Fruit fly (Drosophila melanogaster) whole organism, embryonic: ENCODE measurements around the gene CG42471.

ENCODE experiments used
- Adf1 ChIP-seq: fragments of 200-800 bp; sonication (Bioruptor generic); IDR thresholded peaks from 2 replicates; pipeline ENCODE4 v1.3.6; 2022; ENCODE audit warnings: missing biosample characterization, missing genetic modification characterization
- CG11085 ChIP-seq: fragments of 200-800 bp; sonication (Bioruptor generic); IDR thresholded peaks from 2 replicates; pipeline ENCODE4 v1.3.6; 2022; ENCODE audit warnings: missing biosample characterization, missing genetic modification characterization
- CG11398 ChIP-seq: fragments of 200-800 bp; sonication (Bioruptor generic); optimal IDR thresholded peaks from 2 replicates; lab custom pipeline; 2016; ENCODE audit warnings: missing biosample characterization, missing genetic modification characterization
- CG11456 ChIP-seq: fragments of 200-800 bp; sonication (Bioruptor generic); IDR thresholded peaks from 3 replicates; pipeline ENCODE4 v1.3.6; 2022; ENCODE audit warnings: missing biosample characterization, missing genetic modification characterization
- CG1233 ChIP-seq: fragments of 200-800 bp; sonication (Bioruptor generic); optimal IDR thresholded peaks from 4 replicates; lab custom pipeline; 2018; ENCODE audit warnings: missing biosample characterization, mild to moderate bottlenecking, missing genetic modification characterization
- CG13123 ChIP-seq: fragments of 200-800 bp; sonication (Bioruptor generic); optimal IDR thresholded peaks from 2 replicates; lab custom pipeline; 2016; ENCODE audit warnings: missing biosample characterization, missing genetic modification characterization
- CG13424 ChIP-seq: fragments of 200-800 bp; sonication (Bioruptor generic); optimal IDR thresholded peaks from 2 replicates; lab custom pipeline; 2019; ENCODE audit warnings: missing biosample characterization, mild to moderate bottlenecking, missing genetic modification characterization, moderate library complexity
- CG17802 ChIP-seq: fragments of 200-800 bp; sonication (Bioruptor generic); optimal IDR thresholded peaks from 2 replicates; lab custom pipeline; 2018; ENCODE audit warnings: missing biosample characterization, mild to moderate bottlenecking, missing genetic modification characterization, moderate library complexity
- CG2199 ChIP-seq: fragments of 200-800 bp; sonication (Bioruptor generic); IDR thresholded peaks from 3 replicates; pipeline ENCODE4 v1.3.6; 2022; ENCODE audit warnings: missing biosample characterization, missing genetic modification characterization
- CG2712 ChIP-seq: fragments of 200-800 bp; optimal IDR thresholded peaks from 3 replicates; lab custom pipeline; 2019; ENCODE audit warnings: missing biosample characterization, mild to moderate bottlenecking, missing genetic modification characterization, moderate library complexity
- CG2875 ChIP-seq: fragments of 200-800 bp; sonication (Bioruptor generic); optimal IDR thresholded peaks from 2 replicates; lab custom pipeline; 2017; ENCODE audit warnings: missing biosample characterization, mild to moderate bottlenecking, missing genetic modification characterization, missing genetic modification reagents
- CG31441 ChIP-seq: fragments of 200-800 bp; sonication (Bioruptor generic); IDR thresholded peaks from 2 replicates; pipeline ENCODE4 v1.3.6; 2022; ENCODE audit warnings: missing biosample characterization, missing genetic modification characterization
- CG33213 ChIP-seq: fragments of 200-800 bp; sonication (Bioruptor generic); optimal IDR thresholded peaks from 3 replicates; lab custom pipeline; 2016; ENCODE audit warnings: missing biosample characterization, missing genetic modification characterization
- CG34376 ChIP-seq: fragments of 200-800 bp; sonication (Bioruptor generic); optimal IDR thresholded peaks from 2 replicates; lab custom pipeline; 2018; ENCODE audit warnings: missing biosample characterization, mild to moderate bottlenecking, missing genetic modification characterization
- CG6654 ChIP-seq: fragments of 200-800 bp; sonication (Bioruptor generic); optimal IDR thresholded peaks from 2 replicates; lab custom pipeline; 2017; ENCODE audit warnings: missing biosample characterization, mild to moderate bottlenecking, missing genetic modification characterization
- CG7271 ChIP-seq: fragments of 200-800 bp; sonication (Bioruptor generic); optimal IDR thresholded peaks from 2 replicates; lab custom pipeline; 2018; ENCODE audit warnings: missing biosample characterization, mild to moderate bottlenecking, missing genetic modification characterization, moderate library complexity
- CG8089 ChIP-seq: fragments of 200-800 bp; sonication (Bioruptor generic); optimal IDR thresholded peaks from 3 replicates; lab custom pipeline; 2016; ENCODE audit warnings: missing biosample characterization, missing genetic modification characterization
- CG8924 ChIP-seq: fragments of 200-800 bp; optimal IDR thresholded peaks from 3 replicates; lab custom pipeline; 2019; ENCODE audit warnings: missing biosample characterization, mild to moderate bottlenecking, missing genetic modification characterization, moderate library complexity
- CG8944 ChIP-seq: fragments of 200-800 bp; sonication (Bioruptor generic); optimal IDR thresholded peaks from 3 replicates; lab custom pipeline; 2016; ENCODE audit warnings: missing biosample characterization, missing genetic modification characterization
- CrebB ChIP-seq: fragments of 200-800 bp; sonication (Bioruptor generic); optimal IDR thresholded peaks from 3 replicates; lab custom pipeline; 2018; ENCODE audit warnings: missing biosample characterization, mild to moderate bottlenecking, missing genetic modification characterization
- Dip3 ChIP-seq: fragments of 200-800 bp; sonication (Bioruptor generic); optimal IDR thresholded peaks from 3 replicates; lab custom pipeline; 2016; ENCODE audit warnings: missing biosample characterization, missing genetic modification characterization
- HHEX ChIP-seq: fragments of 200-800 bp; sonication (Bioruptor generic); optimal IDR thresholded peaks from 3 replicates; lab custom pipeline; 2017; ENCODE audit warnings: missing biosample characterization, mild to moderate bottlenecking, missing genetic modification characterization, missing genetic modification reagents
- Hr51 ChIP-seq, 2 experiments: fragments of 200-800 bp; sonication (Bioruptor generic); optimal IDR thresholded peaks; 2 replicates in 1 of 2; 3 replicates in 1 of 2; lab custom pipeline; 2016 to 2018; ENCODE audit warnings: missing biosample characterization in 2 of 2, missing genetic modification characterization in 2 of 2, mild to moderate bottlenecking in 1 of 2, moderate library complexity in 1 of 2
- Kr ChIP-seq: fragments of 200-800 bp; sonication (Bioruptor generic); optimal IDR thresholded peaks from 2 replicates; lab custom pipeline; 2017; ENCODE audit warnings: missing biosample characterization, mild to moderate bottlenecking, missing genetic modification characterization
- MBD-R2 ChIP-seq: fragments of 200-800 bp; sonication (Bioruptor generic); IDR thresholded peaks from 2 replicates; pipeline ENCODE4 v1.3.6; 2022; ENCODE audit warnings: missing biosample characterization, missing genetic modification characterization
- NC2α ChIP-seq: fragments of 200-800 bp; sonication (Bioruptor generic); optimal IDR thresholded peaks from 2 replicates; lab custom pipeline; 2016; ENCODE audit warnings: missing biosample characterization, missing genetic modification characterization
- NFAT ChIP-seq: fragments of 200-800 bp; sonication (Bioruptor generic); IDR thresholded peaks from 2 replicates; pipeline ENCODE4 v1.3.6; 2022; ENCODE audit warnings: missing biosample characterization, missing genetic modification characterization
- Neu2 ChIP-seq: fragments of 200-800 bp; sonication (Bioruptor generic); optimal IDR thresholded peaks from 3 replicates; lab custom pipeline; 2016; ENCODE audit warnings: missing biosample characterization, missing genetic modification characterization, borderline replicate concordance
- Oli ChIP-seq: fragments of 200-800 bp; sonication (Bioruptor generic); optimal IDR thresholded peaks from 2 replicates; lab custom pipeline; 2018; ENCODE audit warnings: missing biosample characterization, mild to moderate bottlenecking, missing genetic modification characterization, moderate library complexity
- Pdp1 ChIP-seq, 2 experiments: fragments of 200-800 bp; sonication (Bioruptor generic); optimal IDR thresholded peaks; 3 replicates each; lab custom pipeline; 2016; ENCODE audit warnings: missing biosample characterization in 2 of 2, missing genetic modification characterization in 2 of 2, mild to moderate bottlenecking in 1 of 2, moderate library complexity in 1 of 2
- Sox100B ChIP-seq: fragments of 200-800 bp; sonication (Bioruptor generic); optimal IDR thresholded peaks from 3 replicates; lab custom pipeline; 2018; ENCODE audit warnings: missing biosample characterization, mild to moderate bottlenecking, missing genetic modification characterization
- Sry-β ChIP-seq: fragments of 200-800 bp; sonication (Bioruptor generic); optimal IDR thresholded peaks from 2 replicates; lab custom pipeline; 2018; ENCODE audit warnings: missing biosample characterization, mild to moderate bottlenecking, missing genetic modification characterization, moderate library complexity
- Sry-δ ChIP-seq: fragments of 200-800 bp; sonication (Bioruptor generic); optimal IDR thresholded peaks from 2 replicates; lab custom pipeline; 2016; ENCODE audit warnings: missing biosample characterization, missing genetic modification characterization
- Vsx1 ChIP-seq: fragments of 200-800 bp; sonication (Bioruptor generic); optimal IDR thresholded peaks from 2 replicates; lab custom pipeline; 2017; ENCODE audit warnings: missing biosample characterization, mild to moderate bottlenecking, missing genetic modification characterization, missing genetic modification reagents
- ac ChIP-seq: fragments of 200-800 bp; sonication (Bioruptor generic); optimal IDR thresholded peaks from 3 replicates; lab custom pipeline; 2017; ENCODE audit warnings: missing biosample characterization, mild to moderate bottlenecking, missing genetic modification characterization
- ap ChIP-seq: fragments of 200-800 bp; sonication (Bioruptor generic); IDR thresholded peaks from 2 replicates; pipeline ENCODE4 v1.3.6; 2022; ENCODE audit warnings: missing biosample characterization, missing genetic modification characterization
- bsh ChIP-seq, 2 experiments: fragments of 200-800 bp; sonication (Bioruptor generic); optimal IDR thresholded peaks; 2 replicates each; lab custom pipeline; 2017 to 2018; ENCODE audit warnings: mild to moderate bottlenecking in 2 of 2, missing biosample characterization in 2 of 2, missing genetic modification characterization in 2 of 2, moderate library complexity in 1 of 2
- chinmo ChIP-seq: fragments of 200-800 bp; sonication (Bioruptor generic); IDR thresholded peaks from 4 replicates; pipeline ENCODE4 v1.3.6; 2022; ENCODE audit warnings: missing biosample characterization, missing genetic modification characterization; ENCODE audit not compliant: partially characterized antibody
- ci ChIP-seq: fragments of 200-800 bp; sonication (Bioruptor generic); IDR thresholded peaks from 3 replicates; pipeline ENCODE4 v1.3.6; 2022; ENCODE audit warnings: missing biosample characterization, missing genetic modification characterization
- cwo ChIP-seq: fragments of 200-800 bp; sonication (Bioruptor generic); optimal IDR thresholded peaks from 3 replicates; lab custom pipeline; 2017; ENCODE audit warnings: missing biosample characterization, missing genetic modification characterization, mild to moderate bottlenecking, moderate library complexity, missing genetic modification reagents
- dan ChIP-seq: fragments of 200-800 bp; sonication (Bioruptor generic); IDR thresholded peaks from 2 replicates; pipeline ENCODE4 v1.3.6; 2022; ENCODE audit warnings: missing biosample characterization, missing genetic modification characterization
- exex ChIP-seq: fragments of 200-800 bp; sonication (Bioruptor generic); optimal IDR thresholded peaks from 4 replicates; lab custom pipeline; 2018; ENCODE audit warnings: missing biosample characterization, mild to moderate bottlenecking, missing genetic modification characterization, moderate library complexity
- fd102C ChIP-seq: fragments of 200-800 bp; sonication (Bioruptor generic); optimal IDR thresholded peaks from 2 replicates; lab custom pipeline; 2018; ENCODE audit warnings: missing biosample characterization, mild to moderate bottlenecking, missing genetic modification characterization, moderate library complexity
- fd64A ChIP-seq: fragments of 200-800 bp; sonication (Bioruptor generic); optimal IDR thresholded peaks from 3 replicates; lab custom pipeline; 2018; ENCODE audit warnings: missing biosample characterization, mild to moderate bottlenecking, missing genetic modification characterization
- gro ChIP-seq: fragments of 200-800 bp; sonication (Bioruptor generic); optimal IDR thresholded peaks from 2 replicates; lab custom pipeline; 2016; ENCODE audit warnings: missing biosample characterization, missing genetic modification characterization
- kah ChIP-seq: fragments of 200-800 bp; sonication (Bioruptor generic); optimal IDR thresholded peaks from 2 replicates; lab custom pipeline; 2018; ENCODE audit warnings: missing biosample characterization, mild to moderate bottlenecking, missing genetic modification characterization
- lola ChIP-seq, 3 experiments: fragments of >200 bp in 2 of 3; fragments of 200-800 bp in 1 of 3; sonication (Bioruptor generic) in 1 of 3; optimal IDR thresholded peaks; 2 replicates each; lab custom pipeline; 2017 to 2019; ENCODE audit warnings: missing biosample characterization in 3 of 3, missing genetic modification characterization in 3 of 3, mild to moderate bottlenecking in 1 of 3, moderate library complexity in 1 of 3
- pb ChIP-seq: fragments of 200-800 bp; sonication (Bioruptor generic); optimal IDR thresholded peaks from 3 replicates; lab custom pipeline; 2016; ENCODE audit warnings: missing biosample characterization, missing genetic modification characterization
- row ChIP-seq: fragments of 200-800 bp; sonication (Bioruptor generic); IDR thresholded peaks from 3 replicates; pipeline ENCODE4 v1.3.6; 2022; ENCODE audit warnings: missing biosample characterization, missing genetic modification characterization
- sd ChIP-seq: fragments of 200-800 bp; sonication (Bioruptor generic); optimal IDR thresholded peaks from 3 replicates; lab custom pipeline; 2018; ENCODE audit warnings: missing biosample characterization, mild to moderate bottlenecking, missing genetic modification characterization, moderate library complexity
- sim ChIP-seq: fragments of 200-800 bp; sonication (Bioruptor generic); IDR thresholded peaks from 2 replicates; pipeline ENCODE4 v1.3.6; 2022; ENCODE audit warnings: missing biosample characterization, missing genetic modification characterization

Gene CG42471

DNA sequence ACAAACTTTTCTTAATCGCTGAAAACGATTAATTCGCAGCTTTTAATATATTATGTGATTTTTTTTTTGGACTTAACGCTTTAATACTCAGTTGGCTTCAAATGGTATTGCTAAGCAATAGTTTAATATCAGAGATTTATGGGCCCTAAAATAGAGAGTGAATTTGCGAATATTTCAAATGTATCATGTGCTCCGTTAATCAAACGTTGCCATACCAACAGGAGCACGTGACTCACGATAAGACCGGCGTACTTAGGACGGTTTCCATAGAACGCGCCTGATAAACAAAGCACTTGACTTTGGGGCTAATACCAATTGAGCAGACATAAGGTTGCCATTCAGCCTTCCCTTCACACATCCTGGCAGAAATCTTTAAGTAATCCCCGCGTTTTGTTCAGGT lies 16.2 kb downstream of the CG42471 start:
- no peak for TF ChIP-seq CG8089 (GFP tag; lab: Kevin White, UChicago)
- TF ChIP-seq chinmo: no peak
- no peak for TF ChIP-seq gro (GFP tag; lab: Kevin White, UChicago)
- peak; percentile 81 for TF ChIP-seq cwo
- TF ChIP-seq sd (tag; lab: Kevin White, UChicago): peak; percentile 15
- TF ChIP-seq row (GFP tag; lab: Robert Waterston, UW): no peak
- no peak for TF ChIP-seq MBD-R2
- TF ChIP-seq CG34376 (GFP tag; lab: Kevin White, UChicago): peak; percentile 17
- TF ChIP-seq dan (GFP tag; lab: Robert Waterston, UW): no peak
- no peak for TF ChIP-seq Adf1 (GFP tag; lab: Robert Waterston, UW)
- no peak for TF ChIP-seq CG17802
- no peak for TF ChIP-seq bsh (GFP tag; optimal IDR thresholded peaks at IDR 0.05; lab: Kevin White, UChicago)
- no peak for TF ChIP-seq lola (GFP tag; optimal IDR thresholded peaks at IDR 0.05; lab: Kevin White, UChicago)
- no peak for TF ChIP-seq CG8944 (GFP tag; lab: Kevin White, UChicago)
- no peak for TF ChIP-seq fd102C (GFP tag; lab: Kevin White, UChicago)
- TF ChIP-seq CG2875: no peak
- peak; percentile 67 for TF ChIP-seq exex (tag; lab: Kevin White, UChicago)
- no peak for TF ChIP-seq CG2199
- no peak for TF ChIP-seq Sry-δ
- no peak for TF ChIP-seq Dip3
- TF ChIP-seq CG6654 (GFP tag; lab: Kevin White, UChicago): no peak
- TF ChIP-seq CG11398: no peak
- TF ChIP-seq, all 482 proteins: peak for 4

DNA sequence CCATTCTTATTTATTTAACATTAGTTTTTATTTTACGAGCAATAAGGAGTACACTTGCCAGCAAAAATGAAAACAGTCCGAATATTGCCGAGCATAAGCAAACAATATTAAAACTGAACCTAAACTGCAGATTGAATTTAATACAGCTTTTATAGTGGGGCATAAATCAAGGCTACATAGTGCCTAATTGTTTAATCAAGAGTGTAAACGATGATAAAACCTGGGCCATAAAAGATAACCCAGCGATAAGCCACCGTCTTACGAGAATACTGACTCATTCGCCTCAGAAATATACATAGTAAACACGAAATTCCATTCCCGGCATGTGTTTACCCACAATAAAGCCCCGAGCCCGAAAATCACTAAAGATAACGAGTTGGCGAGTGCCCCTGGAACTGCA lies 17.8 kb downstream of the CG42471 start:
- peak; percentile 18 for TF ChIP-seq CG13424 (tag; lab: Kevin White, UChicago)
- TF ChIP-seq CrebB (tag; lab: Kevin White, UChicago): peak; percentile 57
- no peak for TF ChIP-seq pb (GFP tag; lab: Kevin White, UChicago)
- peak; percentile 32 for TF ChIP-seq CG2712
- no peak for TF ChIP-seq CG8944 (GFP tag; lab: Kevin White, UChicago)
- no peak for TF ChIP-seq NC2α (GFP tag; lab: Kevin White, UChicago)
- no peak for TF ChIP-seq Kr (GFP tag; lab: Kevin White, UChicago)
- no peak for TF ChIP-seq Neu2 (GFP tag; lab: Kevin White, UChicago)
- peak in 1 of 2 experiments; percentile 53 for TF ChIP-seq Hr51 (GFP tag; optimal IDR thresholded peaks at IDR 0.05; lab: Kevin White, UChicago)
- peak in 1 of 2 experiments; percentile 21 for TF ChIP-seq Pdp1 (GFP tag; optimal IDR thresholded peaks at IDR 0.05; lab: Kevin White, UChicago)
- no peak for TF ChIP-seq fd64A (GFP tag; lab: Kevin White, UChicago)
- TF ChIP-seq CG11085: no peak
- TF ChIP-seq HHEX: peak; percentile 38
- no peak for TF ChIP-seq CG11456 (GFP tag; lab: Robert Waterston, UW)
- TF ChIP-seq CG31441 (GFP tag; lab: Robert Waterston, UW): 0 out of 2 replicates have a peak, but pooled peaks have one; percentile 29
- TF ChIP-seq CG8924 (tag; lab: Kevin White, UChicago): peak; percentile 12
- TF ChIP-seq ap (GFP tag; lab: Robert Waterston, UW): no peak
- TF ChIP-seq ac (GFP tag; lab: Kevin White, UChicago): no peak
- TF ChIP-seq CG1233 (GFP tag; lab: Kevin White, UChicago): peak; percentile 20
- no peak for TF ChIP-seq sim (GFP tag; lab: Robert Waterston, UW)
- no peak for TF ChIP-seq NFAT (GFP tag; lab: Robert Waterston, UW)
- peak; percentile 4 for TF ChIP-seq kah
- peak; percentile 13 for TF ChIP-seq Oli
- peak; percentile 43 for TF ChIP-seq CG7271 (tag; lab: Kevin White, UChicago)
- peak; percentile 15 for TF ChIP-seq Sox100B (GFP tag; lab: Kevin White, UChicago)
- peak; percentile 92 for TF ChIP-seq exex (tag; lab: Kevin White, UChicago)
- peak; percentile 57 for TF ChIP-seq Vsx1 (GFP tag; lab: Kevin White, UChicago)
- 0 out of 3 replicates have a peak, but pooled peaks have one; percentile 40 for TF ChIP-seq ci (GFP tag; lab: Robert Waterston, UW)
- TF ChIP-seq Sry-β (GFP tag; lab: Kevin White, UChicago): no peak
- TF ChIP-seq CG33213: no peak
- no peak for TF ChIP-seq CG13123 (GFP tag; lab: Kevin White, UChicago)
